Worm (Caenorhabditis elegans): Measurements from ENCODE around the gene cyh-1.

cyh-1 gene

DNA sequence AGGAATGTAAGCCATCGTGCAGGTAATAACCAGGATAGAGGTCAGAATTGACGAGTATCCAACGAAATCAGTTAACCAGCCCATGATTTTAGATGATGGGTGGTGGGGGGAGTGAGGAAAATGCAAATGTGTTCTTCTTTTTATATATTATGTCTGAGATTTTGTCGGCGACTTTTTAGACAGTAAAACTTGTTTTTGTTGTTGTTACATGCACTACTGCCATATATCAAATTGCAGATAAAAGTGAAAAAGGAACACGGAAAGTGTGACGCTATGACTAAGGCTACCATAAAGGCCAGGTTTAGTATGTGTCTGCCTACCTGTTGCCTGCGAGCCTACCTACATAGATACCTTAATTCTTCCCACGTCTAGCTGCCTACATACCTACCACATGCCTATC is 19.3 kb downstream of the cyh-1 start, which contains the start of gene col-72:
Gene col-72, minus strand, starts transcription at position 101 of the 400 bp plus-strand sequence.
- TF ChIP-seq unc-130 (GFP tag; optimal IDR thresholded peaks at IDR 0.05): no peak
- no peak for TF ChIP-seq dmd-8 (GFP tag; IDR thresholded peaks at IDR 0.05)
- TF ChIP-seq F10B5.3 (tag; optimal IDR thresholded peaks at IDR 0.05): no peak
- no peak for TF ChIP-seq F44E2.7 (GFP tag; IDR thresholded peaks at IDR 0.05)

DNA sequence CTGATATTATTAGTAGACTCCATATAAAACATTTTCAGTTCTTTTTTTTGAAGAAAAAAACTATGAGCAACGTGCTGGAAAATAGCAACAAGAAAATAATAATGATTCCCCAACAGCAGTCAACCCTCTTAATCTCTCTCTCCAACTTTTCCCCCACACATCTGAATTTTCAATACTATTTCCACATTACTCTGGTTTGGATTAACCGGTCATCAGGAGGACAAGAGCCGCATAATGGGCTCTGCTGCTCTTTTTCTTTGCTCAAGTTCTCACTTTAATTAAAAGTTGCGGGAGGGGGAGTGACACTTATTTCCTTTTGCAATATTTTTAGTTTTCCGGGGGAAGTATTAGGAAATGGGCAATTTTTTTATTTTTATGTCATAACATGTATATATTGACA is 22.6 kb downstream of the cyh-1 start:
- TF ChIP-seq D1046.2 (GFP tag; IDR thresholded peaks at IDR 0.05) (no peak), aha-1 (tag) (peak; percentile 20)

DNA sequence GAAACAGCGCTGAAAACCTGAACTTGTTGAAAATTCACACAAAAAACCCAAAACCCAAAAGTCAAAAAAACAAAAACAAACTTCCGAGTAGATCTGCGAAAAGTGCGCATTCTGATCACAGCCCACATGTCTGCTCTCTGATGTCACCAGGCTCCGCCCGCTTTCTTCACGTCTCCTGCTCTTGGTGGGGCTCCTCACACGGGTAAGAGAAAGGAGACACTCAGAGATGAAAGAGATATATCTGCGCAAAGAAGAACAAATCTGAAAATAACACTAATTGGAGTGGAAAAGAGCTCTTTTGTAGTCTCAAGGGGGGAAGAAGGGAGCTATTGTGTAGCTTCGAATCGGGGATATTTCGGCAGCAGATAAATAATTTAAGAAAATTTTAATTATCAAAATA is 23.4 kb downstream of the cyh-1 start, which contains the start of gene ncs-6:
Gene ncs-6, minus strand, starts transcription at position 261 of the 400 bp plus-strand sequence.
- TF ChIP-seq cey-2 (tag; optimal IDR thresholded peaks at IDR 0.05; ENCODE audit: borderline replicate concordance, insufficient read depth) (no peak), pha-4 (GFP tag; IDR thresholded peaks at IDR 0.05) (no peak), pha-4 (tag; optimal IDR thresholded peaks at IDR 0.05) (no peak), ama-1 (optimal IDR thresholded peaks at IDR 0.05) (no peak), aha-1 (tag) (no peak), snpc-4 (tag; optimal IDR thresholded peaks at IDR 0.05) (no peak), zfp-2 (tag; optimal IDR thresholded peaks at IDR 0.05) (no peak), mdt-29 (GFP tag; IDR thresholded peaks at IDR 0.05) (no peak), dpl-1 (GFP tag; optimal IDR thresholded peaks at IDR 0.05) (no peak)

DNA sequence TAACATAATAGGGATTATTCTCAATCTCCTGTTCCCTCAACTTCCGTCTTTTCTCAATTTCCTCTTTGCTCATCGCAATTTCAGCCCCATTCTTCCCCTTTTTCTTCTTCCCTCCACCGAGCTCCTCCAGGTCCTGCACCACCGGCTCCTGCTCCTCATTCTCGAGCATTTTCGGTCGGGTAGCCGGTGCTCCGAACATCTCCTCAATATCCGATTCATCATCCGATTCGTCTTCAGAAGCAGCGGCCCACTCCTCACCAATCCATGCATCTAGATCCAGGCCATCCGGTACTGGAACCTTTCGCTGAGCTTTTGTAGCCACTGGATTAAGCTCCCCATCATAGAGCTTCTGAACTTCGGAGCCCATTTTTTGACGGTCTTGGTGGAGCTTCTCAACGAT is 35.3 kb downstream of the cyh-1 start:
- TF ChIP-seq set-16 (GFP tag; IDR thresholded peaks at IDR 0.05): peak; percentile 69; the same call in 1 of the 2 replicates
- no peak for TF ChIP-seq madf-9 (GFP tag; conservative IDR thresholded peaks at IDR 0.05)
- no peak for TF ChIP-seq daf-19 (GFP tag; conservative IDR thresholded peaks at IDR 0.05)

DNA sequence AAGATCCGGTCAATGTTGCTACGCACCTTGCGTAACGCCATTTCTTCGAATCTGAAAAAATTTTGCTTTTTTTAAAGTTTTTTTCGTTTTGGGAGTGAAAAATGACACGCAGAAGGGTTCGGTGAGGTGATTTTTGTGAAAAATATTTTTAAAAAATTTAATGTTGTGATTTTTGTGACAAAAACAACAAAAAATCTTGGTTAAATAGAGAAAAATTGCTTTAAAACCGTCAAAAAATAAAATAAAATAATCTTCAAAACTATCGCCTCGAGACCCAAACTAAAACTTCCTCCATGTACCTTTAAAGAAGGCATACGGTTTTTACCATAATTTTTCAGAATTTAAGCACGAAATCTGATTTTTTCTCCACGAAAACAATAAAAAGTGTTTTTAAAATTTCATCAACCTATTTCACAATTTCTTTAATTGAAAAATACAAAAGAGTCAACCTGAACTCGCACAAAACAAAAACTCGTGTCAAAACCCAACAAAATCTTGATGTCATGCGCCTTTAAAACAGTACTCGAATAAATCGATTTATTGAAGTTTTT is 41.6 kb downstream of the cyh-1 start, which contains the start of gene apd-3:
Gene apd-3, minus strand, starts transcription at position 51 of the 551 bp plus-strand sequence.
- TF ChIP-seq lin-1 (GFP tag; IDR thresholded peaks at IDR 0.05): no peak
- TF ChIP-seq F44E2.7 (GFP tag; IDR thresholded peaks at IDR 0.05): no peak
- no peak for TF ChIP-seq ceh-82 (tag; optimal IDR thresholded peaks at IDR 0.05)
- no peak for TF ChIP-seq madf-9 (GFP tag; conservative IDR thresholded peaks at IDR 0.05)
- TF ChIP-seq nhr-28 (tag; optimal IDR thresholded peaks at IDR 0.05): no peak
- peak in 1 of 2 experiments; percentile 12 for TF ChIP-seq lsy-2 (tag; optimal IDR thresholded peaks at IDR 0.05)
- no peak for TF ChIP-seq mdt-29 (GFP tag; IDR thresholded peaks at IDR 0.05)

DNA sequence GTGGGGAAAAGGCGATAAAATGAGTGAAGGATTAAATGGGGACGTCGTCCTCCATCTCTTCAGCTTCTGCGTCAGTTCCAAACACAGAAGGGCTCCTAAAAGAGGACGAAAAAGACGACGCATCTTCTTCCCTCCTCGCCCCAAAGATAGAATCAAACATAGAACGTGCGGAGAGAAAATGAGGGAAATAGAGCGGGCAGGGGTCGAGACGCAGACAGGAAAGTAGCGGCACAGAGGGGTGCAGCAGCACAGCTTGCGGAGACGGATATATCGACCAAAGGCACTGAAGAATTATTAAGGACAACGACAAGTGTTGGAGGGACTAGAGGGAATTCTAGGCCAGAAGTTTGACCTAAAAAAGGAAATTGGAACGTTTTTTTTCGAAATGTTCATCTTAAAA is 42.5 kb downstream of the cyh-1 start:
- TF ChIP-seq aha-1 (tag) (peak; percentile 88), saeg-2 (GFP tag; IDR thresholded peaks at IDR 0.05) (no peak), hif-1 (tag; optimal IDR thresholded peaks at IDR 0.05) (peak in 1 of 2 experiments; percentile 53), skn-1 (tag; optimal IDR thresholded peaks at IDR 0.05) (no peak), dve-1 (tag; optimal IDR thresholded peaks at IDR 0.05; ENCODE audit: insufficient read depth) (peak; percentile 33), set-16 (GFP tag; IDR thresholded peaks at IDR 0.05) (peak; percentile 41; the same call in 1 of the 2 replicates), lin-29 (GFP tag; IDR thresholded peaks at IDR 0.05) (no peak), F10B5.3 (tag; optimal IDR thresholded peaks at IDR 0.05) (no peak), mep-1 (tag; optimal IDR thresholded peaks at IDR 0.05) (peak; percentile 37), mes-2 (tag; optimal IDR thresholded peaks at IDR 0.05; ENCODE audit: poor library complexity, severe bottlenecking) (no peak), ctbp-1 (GFP tag; IDR thresholded peaks at IDR 0.05) (no peak), fkh-10 (GFP tag; optimal IDR thresholded peaks at IDR 0.05) (peak; percentile 22), mdl-1 (tag; optimal IDR thresholded peaks at IDR 0.05) (peak in 1 of 2 experiments; percentile 51), hlh-30 (tag; optimal IDR thresholded peaks at IDR 0.05; ENCODE audit: insufficient read depth) (peak; percentile 24), nhr-11 (tag; optimal IDR thresholded peaks at IDR 0.05) (no peak), dpl-1 (GFP tag; optimal IDR thresholded peaks at IDR 0.05) (peak; percentile 8), hmg-1.1 (GFP tag; IDR thresholded peaks at IDR 0.05) (peak; percentile 63), rbr-2 (tag; optimal IDR thresholded peaks at IDR 0.05) (peak; percentile 42), vab-7 (GFP tag; IDR thresholded peaks at IDR 0.05) (no peak), lsy-2 (tag; optimal IDR thresholded peaks at IDR 0.05) (peak; percentile 7 to 69), pqm-1 (tag; optimal IDR thresholded peaks at IDR 0.05) (no peak), lir-3 (tag; optimal IDR thresholded peaks at IDR 0.05) (no peak), unc-62 (GFP tag; optimal IDR thresholded peaks at IDR 0.05 in 1 of 2) (peak in 1 of 2 experiments; percentile 85), unc-62 (tag; optimal IDR thresholded peaks at IDR 0.05) (no peak), lin-38 (GFP tag; IDR thresholded peaks at IDR 0.05) (no peak)
